Worm (Caenorhabditis elegans) whole organism, mixed stage, embryonic: Measurements from ENCODE around the gene spp-16.

Experiments
- ceh-43 ChIP-seq: fragments of 200-800 bp; sonication (Bioruptor generic); optimal IDR thresholded peaks from 2 replicates; lab custom pipeline; 2018; ENCODE audit warnings: mild to moderate bottlenecking, missing genetic modification characterization, moderate library complexity, missing compliant biosample characterization
- lin-13 ChIP-seq: fragments of 150-350 bp; optimal IDR thresholded peaks from 2 replicates; lab custom pipeline; 2014; ENCODE audit warnings: missing biosample characterization, missing genetic modification characterization
- lsy-2 ChIP-seq: fragments of 150-350 bp; optimal IDR thresholded peaks from 2 replicates; lab custom pipeline; 2014; ENCODE audit warnings: missing biosample characterization, missing genetic modification characterization
- mep-1 ChIP-seq: fragments of 150-350 bp; optimal IDR thresholded peaks from 2 replicates; lab custom pipeline; 2017; ENCODE audit warnings: missing biosample characterization, missing genetic modification reagents, missing genetic modification characterization, inconsistent platforms
- mls-2 ChIP-seq: sonication (generic microtip); optimal IDR thresholded peaks from 2 replicates; lab custom pipeline; 2016; ENCODE audit warnings: mild to moderate bottlenecking, missing genetic modification characterization, moderate library complexity, missing compliant biosample characterization
- nhr-12 ChIP-seq: fragments of 150-350 bp; optimal IDR thresholded peaks from 2 replicates; lab custom pipeline; 2014; ENCODE audit warnings: missing biosample characterization, missing genetic modification characterization
- nhr-28 ChIP-seq: fragments of 150-350 bp; optimal IDR thresholded peaks from 2 replicates; lab custom pipeline; 2014; ENCODE audit warnings: missing biosample characterization, missing genetic modification characterization
- pha-4 ChIP-seq: fragments of 150-350 bp; optimal IDR thresholded peaks from 2 replicates; lab custom pipeline; 2018; ENCODE audit warnings: missing biosample characterization, missing genetic modification reagents, missing genetic modification characterization
- snpc-4 ChIP-seq: fragments of 150-350 bp; optimal IDR thresholded peaks from 2 replicates; lab custom pipeline; 2014; ENCODE audit warnings: missing biosample characterization, missing genetic modification characterization
- tbx-8 ChIP-seq: fragments of 200-800 bp; sonication (Bioruptor generic); optimal IDR thresholded peaks from 2 replicates; lab custom pipeline; 2018; ENCODE audit warnings: mild to moderate bottlenecking, missing genetic modification characterization, moderate library complexity, missing compliant biosample characterization
- unc-62 ChIP-seq: fragments of 150-350 bp; optimal IDR thresholded peaks from 2 replicates; lab custom pipeline; 2014; ENCODE audit warnings: missing biosample characterization, missing genetic modification reagents, missing genetic modification characterization
- ztf-11 ChIP-seq: fragments of 150-350 bp; optimal IDR thresholded peaks from 2 replicates; lab custom pipeline; 2014; ENCODE audit warnings: missing biosample characterization, missing genetic modification characterization

DNA sequence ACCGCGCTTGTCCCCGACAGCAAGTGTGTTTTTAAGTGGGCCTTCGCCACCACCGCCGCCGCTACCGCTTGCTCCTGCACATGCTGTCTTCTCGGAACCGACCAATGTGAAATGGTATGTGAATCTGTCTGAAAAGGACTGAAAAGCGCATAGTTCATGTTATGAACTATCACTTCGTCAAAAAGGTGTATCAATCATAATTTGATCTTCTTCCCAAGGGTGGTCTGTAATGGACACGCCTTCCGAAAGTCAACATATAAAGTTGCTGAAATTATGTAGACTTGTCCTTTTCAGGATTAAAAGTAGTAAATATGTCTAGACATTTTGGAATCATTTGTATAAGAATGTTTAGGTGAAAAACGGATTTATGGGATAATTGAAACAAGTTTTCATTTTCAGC is 41.1 kb upstream of the spp-16 start, which contains the start of gene zip-9:
- TF ChIP-seq ztf-11 (no peak), ceh-43 (GFP tag; lab: Kevin White, UChicago) (no peak), snpc-4 (tag; lab: Kevin White, UChicago) (no peak), mls-2 (tag; lab: Kevin White, UChicago) (no peak), lin-13 (tag; lab: Kevin White, UChicago) (no peak), tbx-8 (GFP tag; lab: Kevin White, UChicago) (no peak), mep-1 (no peak), unc-62 (GFP tag; lab: Kevin White, UChicago) (no peak), lsy-2 (tag; lab: Kevin White, UChicago) (no peak), nhr-12 (tag; lab: Kevin White, UChicago) (no peak), nhr-28 (tag; lab: Kevin White, UChicago) (no peak), pha-4 (tag; lab: Kevin White, UChicago) (no peak)
